Fruit fly (Drosophila melanogaster) whole organism, embryonic: Measurements from ENCODE around the gene ClpX.
A peak's percentile ranks its signal among the peaks of the same experiment; 100 is the strongest.

Source experiments
- CG11696 ChIP-seq: fragments of 200-800 bp; sonication (Bioruptor generic); IDR thresholded peaks from 2 replicates; pipeline ENCODE4 v1.3.6; 2022; ENCODE audit warnings: missing biosample characterization, missing genetic modification characterization
- CG13296 ChIP-seq: fragments of 200-800 bp; sonication (Bioruptor generic); optimal IDR thresholded peaks from 3 replicates; lab custom pipeline; 2018; ENCODE audit warnings: missing biosample characterization, mild to moderate bottlenecking, missing genetic modification characterization
- CG13424 ChIP-seq: fragments of 200-800 bp; sonication (Bioruptor generic); optimal IDR thresholded peaks from 2 replicates; lab custom pipeline; 2019; ENCODE audit warnings: missing biosample characterization, mild to moderate bottlenecking, missing genetic modification characterization, moderate library complexity
- CG14014 ChIP-seq: fragments of 200-800 bp; sonication (Bioruptor generic); IDR thresholded peaks from 2 replicates; pipeline ENCODE4 v1.3.6; 2022; ENCODE audit warnings: missing biosample characterization, missing genetic modification characterization
- CG14710 ChIP-seq: fragments of 200-800 bp; sonication (Bioruptor generic); optimal IDR thresholded peaks from 3 replicates; lab custom pipeline; 2019; ENCODE audit warnings: missing biosample characterization, mild to moderate bottlenecking, missing genetic modification characterization, moderate library complexity
- CG15479 ChIP-seq: fragments of 200-800 bp; sonication (Bioruptor generic); optimal IDR thresholded peaks from 3 replicates; lab custom pipeline; 2019; ENCODE audit warnings: missing biosample characterization, mild to moderate bottlenecking, missing genetic modification characterization, moderate library complexity
- CG15696 ChIP-seq: fragments of 200-800 bp; sonication (Bioruptor generic); optimal IDR thresholded peaks from 2 replicates; lab custom pipeline; 2019; ENCODE audit warnings: missing biosample characterization, mild to moderate bottlenecking, missing genetic modification characterization, moderate library complexity
- CG18262 ChIP-seq: fragments of 200-800 bp; optimal IDR thresholded peaks from 3 replicates; lab custom pipeline; 2019; ENCODE audit warnings: missing biosample characterization, mild to moderate bottlenecking, missing genetic modification characterization, moderate library complexity
- CG18619 ChIP-seq: fragments of 200-800 bp; sonication (Bioruptor generic); optimal IDR thresholded peaks from 3 replicates; lab custom pipeline; 2017; ENCODE audit warnings: missing biosample characterization, mild to moderate bottlenecking, missing genetic modification characterization
- CG2889 ChIP-seq: fragments of 200-800 bp; sonication (Bioruptor generic); IDR thresholded peaks from 3 replicates; pipeline ENCODE4 v1.3.6; 2022; ENCODE audit warnings: missing biosample characterization, missing genetic modification characterization
- CG30020 ChIP-seq: fragments of 200-800 bp; optimal IDR thresholded peaks from 2 replicates; lab custom pipeline; 2019; ENCODE audit warnings: missing biosample characterization, mild to moderate bottlenecking, missing genetic modification characterization, moderate library complexity
- CG3407 ChIP-seq: fragments of 200-800 bp; sonication (Bioruptor generic); optimal IDR thresholded peaks from 2 replicates; lab custom pipeline; 2018; ENCODE audit warnings: missing biosample characterization, mild to moderate bottlenecking, missing genetic modification characterization
- CG34422 ChIP-seq: fragments of 200-800 bp; sonication (Bioruptor generic); IDR thresholded peaks from 3 replicates; pipeline ENCODE4 v1.3.6; 2022; ENCODE audit warnings: missing biosample characterization, missing genetic modification characterization
- CG4404 ChIP-seq: fragments of 200-800 bp; sonication (Bioruptor generic); IDR thresholded peaks from 2 replicates; pipeline ENCODE4 v1.3.6; 2022; ENCODE audit warnings: missing biosample characterization, missing genetic modification characterization
- CG7987 ChIP-seq: fragments of 200-800 bp; sonication (Bioruptor generic); optimal IDR thresholded peaks from 2 replicates; lab custom pipeline; 2018; ENCODE audit warnings: missing biosample characterization, mild to moderate bottlenecking, missing genetic modification characterization, moderate library complexity
- CG8359 ChIP-seq: fragments of 200-800 bp; sonication (Bioruptor generic); optimal IDR thresholded peaks from 2 replicates; lab custom pipeline; 2017; ENCODE audit warnings: missing biosample characterization, mild to moderate bottlenecking, missing genetic modification characterization, borderline replicate concordance
- CG9932 ChIP-seq: fragments of 200-800 bp; sonication (Bioruptor generic); IDR thresholded peaks from 2 replicates; pipeline ENCODE4 v1.3.6; 2022; ENCODE audit warnings: missing biosample characterization, missing genetic modification characterization
- CHES-1-like ChIP-seq: fragments of 200-800 bp; sonication (Bioruptor generic); optimal IDR thresholded peaks from 2 replicates; lab custom pipeline; 2016; ENCODE audit warnings: missing biosample characterization, missing genetic modification characterization
- D ChIP-seq, 2 experiments: fragments of 200-800 bp in 1 of 2; fragments of >200 bp in 1 of 2; sonication (Bioruptor generic) in 1 of 2; optimal IDR thresholded peaks; 2 replicates in 1 of 2; 3 replicates in 1 of 2; lab custom pipeline; 2017; ENCODE audit warnings: mild to moderate bottlenecking in 1 of 2, missing biosample characterization in 1 of 2, missing genetic modification characterization in 1 of 2, missing genetic modification reagents in 1 of 2
- Dp ChIP-seq: fragments of 200-800 bp; sonication (Bioruptor generic); optimal IDR thresholded peaks from 2 replicates; lab custom pipeline; 2018; ENCODE audit warnings: missing biosample characterization, mild to moderate bottlenecking, missing genetic modification characterization, moderate library complexity
- HLH3B ChIP-seq: fragments of 200-800 bp; sonication (Bioruptor generic); IDR thresholded peaks from 2 replicates; pipeline ENCODE4 v1.3.6; 2022; ENCODE audit warnings: missing biosample characterization, missing genetic modification characterization
- Hsf ChIP-seq: fragments of 200-800 bp; sonication (Bioruptor generic); optimal IDR thresholded peaks from 3 replicates; lab custom pipeline; 2016; ENCODE audit warnings: missing biosample characterization, missing genetic modification characterization
- MESR4 ChIP-seq: fragments of 200-800 bp; sonication (Bioruptor generic); optimal IDR thresholded peaks from 2 replicates; lab custom pipeline; 2018; ENCODE audit warnings: missing biosample characterization, mild to moderate bottlenecking, missing genetic modification characterization, moderate library complexity
- Meics ChIP-seq: fragments of 200-800 bp; sonication (Bioruptor generic); optimal IDR thresholded peaks from 2 replicates; lab custom pipeline; 2017; ENCODE audit warnings: missing biosample characterization, mild to moderate bottlenecking, missing genetic modification characterization
- NFAT ChIP-seq: fragments of 200-800 bp; sonication (Bioruptor generic); IDR thresholded peaks from 2 replicates; pipeline ENCODE4 v1.3.6; 2022; ENCODE audit warnings: missing biosample characterization, missing genetic modification characterization
- Nf-YA ChIP-seq: fragments of 200-800 bp; sonication (Bioruptor generic); IDR thresholded peaks from 2 replicates; pipeline ENCODE4 v1.3.6; 2022; ENCODE audit warnings: missing biosample characterization, missing genetic modification characterization
- Nf-YB ChIP-seq: fragments of 200-800 bp; sonication (Bioruptor generic); optimal IDR thresholded peaks from 3 replicates; lab custom pipeline; 2019; ENCODE audit warnings: missing biosample characterization, mild to moderate bottlenecking, missing genetic modification characterization, moderate library complexity
- Nf-YC ChIP-seq: fragments of 200-800 bp; optimal IDR thresholded peaks from 3 replicates; lab custom pipeline; 2019; ENCODE audit warnings: missing biosample characterization, mild to moderate bottlenecking, missing genetic modification characterization, moderate library complexity
- TFAM ChIP-seq: fragments of 200-800 bp; sonication (Bioruptor generic); optimal IDR thresholded peaks from 2 replicates; lab custom pipeline; 2017; ENCODE audit warnings: missing biosample characterization, missing genetic modification characterization, inconsistent platforms
- cg ChIP-seq: fragments of 200-800 bp; sonication (Bioruptor generic); optimal IDR thresholded peaks from 3 replicates; lab custom pipeline; 2019; ENCODE audit warnings: missing biosample characterization, mild to moderate bottlenecking, missing genetic modification characterization, moderate library complexity
- chm ChIP-seq: fragments of 200-800 bp; sonication (Bioruptor generic); IDR thresholded peaks from 2 replicates; pipeline ENCODE4 v1.3.6; 2022; ENCODE audit warnings: missing biosample characterization, missing genetic modification characterization
- ci ChIP-seq: fragments of 200-800 bp; sonication (Bioruptor generic); IDR thresholded peaks from 3 replicates; pipeline ENCODE4 v1.3.6; 2022; ENCODE audit warnings: missing biosample characterization, missing genetic modification characterization
- exex ChIP-seq: fragments of 200-800 bp; sonication (Bioruptor generic); optimal IDR thresholded peaks from 4 replicates; lab custom pipeline; 2018; ENCODE audit warnings: missing biosample characterization, mild to moderate bottlenecking, missing genetic modification characterization, moderate library complexity
- fd3F ChIP-seq: fragments of 200-800 bp; sonication (Bioruptor generic); optimal IDR thresholded peaks from 2 replicates; lab custom pipeline; 2018; ENCODE audit warnings: missing biosample characterization, mild to moderate bottlenecking, missing genetic modification characterization, moderate library complexity
- fu2 ChIP-seq: fragments of 200-800 bp; sonication (Bioruptor generic); optimal IDR thresholded peaks from 2 replicates; lab custom pipeline; 2016; ENCODE audit warnings: missing biosample characterization, missing genetic modification characterization
- jing ChIP-seq: fragments of 200-800 bp; sonication (Bioruptor generic); optimal IDR thresholded peaks from 2 replicates; lab custom pipeline; 2018; ENCODE audit warnings: missing biosample characterization, mild to moderate bottlenecking, missing genetic modification characterization
- p53 ChIP-seq: fragments of 200-800 bp; sonication (Bioruptor generic); optimal IDR thresholded peaks from 2 replicates; lab custom pipeline; 2016; ENCODE audit warnings: missing biosample characterization, missing genetic modification characterization
- peb ChIP-seq: fragments of 200-800 bp; sonication (Bioruptor generic); IDR thresholded peaks from 2 replicates; pipeline ENCODE4 v1.3.6; 2022; ENCODE audit warnings: missing biosample characterization, missing genetic modification characterization
- schlank ChIP-seq: fragments of 200-800 bp; sonication (Bioruptor generic); optimal IDR thresholded peaks from 2 replicates; lab custom pipeline; 2018; ENCODE audit warnings: missing biosample characterization, mild to moderate bottlenecking, missing genetic modification characterization
- scrt ChIP-seq: fragments of 200-800 bp; sonication (Bioruptor generic); optimal IDR thresholded peaks from 2 replicates; lab custom pipeline; 2018; ENCODE audit warnings: missing biosample characterization, mild to moderate bottlenecking, missing genetic modification characterization, moderate library complexity
- sna ChIP-seq: fragments of 200-800 bp; sonication (Bioruptor generic); IDR thresholded peaks from 2 replicates; pipeline ENCODE4 v1.3.6; 2022; ENCODE audit warnings: missing biosample characterization, missing genetic modification characterization; ENCODE audit not compliant: partially characterized antibody
- so ChIP-seq: fragments of 200-800 bp; sonication (Bioruptor generic); IDR thresholded peaks from 3 replicates; pipeline ENCODE4 v1.3.6; 2022; ENCODE audit warnings: missing biosample characterization, missing genetic modification characterization
- sob ChIP-seq: fragments of 200-800 bp; sonication (Bioruptor generic); IDR thresholded peaks from 2 replicates; pipeline ENCODE4 v1.3.6; 2022; ENCODE audit warnings: missing biosample characterization, missing genetic modification characterization
- sqz ChIP-seq: fragments of 200-800 bp; sonication (Bioruptor generic); optimal IDR thresholded peaks from 3 replicates; lab custom pipeline; 2018; ENCODE audit warnings: missing biosample characterization, mild to moderate bottlenecking, missing genetic modification characterization
- sr ChIP-seq: fragments of 200-800 bp; sonication (Bioruptor generic); IDR thresholded peaks from 3 replicates; pipeline ENCODE4 v1.3.6; 2022; ENCODE audit warnings: missing biosample characterization, missing genetic modification characterization
- sug ChIP-seq: fragments of 200-800 bp; optimal IDR thresholded peaks from 2 replicates; lab custom pipeline; 2019; ENCODE audit warnings: missing biosample characterization, mild to moderate bottlenecking, missing genetic modification characterization, moderate library complexity
- trem ChIP-seq: fragments of 200-800 bp; optimal IDR thresholded peaks from 3 replicates; lab custom pipeline; 2019; ENCODE audit warnings: missing biosample characterization, mild to moderate bottlenecking, missing genetic modification characterization, moderate library complexity
- wek ChIP-seq: fragments of 200-800 bp; sonication (Bioruptor generic); optimal IDR thresholded peaks from 3 replicates; lab custom pipeline; 2018; ENCODE audit warnings: missing biosample characterization, mild to moderate bottlenecking, missing genetic modification characterization, moderate library complexity
- z ChIP-seq: fragments of 200-800 bp; sonication (Bioruptor generic); IDR thresholded peaks from 3 replicates; pipeline ENCODE4 v1.3.6; 2022; ENCODE audit warnings: missing biosample characterization, missing genetic modification characterization

The ClpX gene

DNA sequence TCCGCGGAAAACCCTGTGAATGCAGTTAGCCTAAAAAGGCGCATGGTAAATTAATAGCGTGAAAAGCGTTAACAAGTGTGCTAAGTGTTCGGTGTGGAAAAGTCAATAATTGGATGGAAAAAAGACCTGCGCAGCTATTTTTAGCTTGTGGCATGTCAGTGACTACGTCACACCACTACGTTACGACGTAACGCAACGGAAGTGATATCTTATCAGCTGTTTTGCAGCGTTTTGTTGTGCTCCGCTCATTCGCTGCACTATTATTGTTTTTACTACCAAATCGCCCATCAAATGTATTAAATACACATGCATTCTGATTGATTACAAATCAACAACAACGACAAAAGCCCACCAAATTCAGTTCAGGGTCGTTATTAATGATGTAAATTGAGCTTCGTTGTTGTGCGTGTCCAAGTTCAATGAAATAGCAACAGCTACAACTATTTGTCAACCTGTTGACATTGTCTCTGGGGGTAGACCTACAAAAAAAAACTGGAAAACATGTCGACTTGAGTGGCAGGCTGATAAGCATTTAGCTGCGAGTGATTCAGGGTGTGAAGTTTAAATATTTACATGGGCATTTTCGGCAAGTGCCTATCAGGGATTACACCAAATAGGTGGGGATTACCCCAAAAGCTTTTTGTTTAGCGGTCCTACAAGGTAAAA is 55.8 kb downstream of the ClpX start (continued):
- TF ChIP-seq ci (GFP tag; lab: Robert Waterston, UW) (peak; percentile 65; the same call in 2 of the 3 replicates), sna (GFP tag; lab: Robert Waterston, UW) (peak; percentile 14; the same call in 1 of the 2 replicates), Nf-YA (GFP tag; lab: Robert Waterston, UW) (peak; percentile 42), sqz (GFP tag; lab: Kevin White, UChicago) (peak; percentile 92), CHES-1-like (no peak), TFAM (GFP tag; lab: Kevin White, UChicago) (no peak), exex (tag; lab: Kevin White, UChicago) (peak; percentile 23), trem (tag; lab: Kevin White, UChicago) (peak; percentile 5), D (optimal IDR thresholded peaks at IDR 0.05; lab: Kevin White, UChicago) (no peak), D (GFP tag; optimal IDR thresholded peaks at IDR 0.05; lab: Kevin White, UChicago) (no peak), CG3407 (GFP tag; lab: Kevin White, UChicago) (peak; percentile 59), Nf-YB (GFP tag; lab: Kevin White, UChicago) (peak; percentile 38), CG11696 (GFP tag; lab: Robert Waterston, UW) (no peak), Meics (GFP tag; lab: Kevin White, UChicago) (no peak), CG7987 (GFP tag; lab: Kevin White, UChicago) (peak; percentile 65), CG9932 (GFP tag; lab: Robert Waterston, UW) (no peak), cg (GFP tag; lab: Kevin White, UChicago) (no peak), p53 (no peak), MESR4 (no peak), Dp (GFP tag; lab: Kevin White, UChicago) (no peak), peb (GFP tag; lab: Robert Waterston, UW) (no peak), wek (peak; percentile 69), CG14014 (GFP tag; lab: Robert Waterston, UW) (peak; percentile 42; the same call in 1 of the 2 replicates), CG13296 (GFP tag; lab: Kevin White, UChicago) (peak; percentile 66), CG15479 (GFP tag; lab: Kevin White, UChicago) (no peak), fd3F (GFP tag; lab: Kevin White, UChicago) (peak; percentile 53), CG2889 (GFP tag; lab: Robert Waterston, UW) (no peak), CG13424 (peak; percentile 65), chm (GFP tag; lab: Robert Waterston, UW) (peak; percentile 31), NFAT (GFP tag; lab: Robert Waterston, UW) (peak; percentile 27; the same call in 1 of the 2 replicates), CG15696 (tag; lab: Kevin White, UChicago) (peak; percentile 1), sr (GFP tag; lab: Robert Waterston, UW) (peak; percentile 20; the same call in 1 of the 3 replicates), CG34422 (GFP tag; lab: Robert Waterston, UW) (peak; percentile 51; the same call in 1 of the 3 replicates), Nf-YC (peak; percentile 4), sob (GFP tag; lab: Robert Waterston, UW) (peak; percentile 44; the same call in 1 of the 2 replicates), schlank (tag; lab: Kevin White, UChicago) (peak; percentile 33), sug (peak; percentile 87), fu2 (GFP tag; lab: Kevin White, UChicago) (no peak), so (GFP tag; lab: Robert Waterston, UW) (peak; percentile 48; the same call in 1 of the 3 replicates), CG4404 (GFP tag; lab: Robert Waterston, UW) (no peak), CG30020 (tag; lab: Kevin White, UChicago) (no peak), scrt (GFP tag; lab: Kevin White, UChicago) (peak; percentile 86), CG14710 (tag; lab: Kevin White, UChicago) (peak; percentile 16), HLH3B (GFP tag; lab: Robert Waterston, UW) (peak; percentile 57; the same call in 1 of the 2 replicates), jing (GFP tag; lab: Kevin White, UChicago) (no peak), Hsf (GFP tag; lab: Kevin White, UChicago) (peak; percentile 20), CG18619 (GFP tag; lab: Kevin White, UChicago) (peak; percentile 4), CG18262 (no peak), z (GFP tag; lab: Robert Waterston, UW) (peak; percentile 64; the same call in 2 of the 3 replicates), CG8359 (no peak)
